Fruit fly (Drosophila melanogaster) whole organism, embryonic: ENCODE data around the gene CG9044.

Experiments
- Awh ChIP-seq: fragments of 200-800 bp; sonication (Bioruptor generic); IDR thresholded peaks from 2 replicates; pipeline ENCODE4, ENCODE4 v1.3.6; 2022; ENCODE audit warnings: missing biosample characterization, missing genetic modification characterization
- BEAF-32 ChIP-seq: fragments of 200-800 bp; sonication (Bioruptor generic); optimal IDR thresholded peaks from 3 replicates; lab custom pipeline; 2017; ENCODE audit warnings: missing biosample characterization, missing genetic modification characterization, mild to moderate bottlenecking, moderate library complexity, missing genetic modification reagents
- Blimp-1 ChIP-seq: fragments of 200-800 bp; sonication (Bioruptor generic); optimal IDR thresholded peaks from 3 replicates; lab custom pipeline; 2018; ENCODE audit warnings: missing biosample characterization, missing genetic modification characterization, mild to moderate bottlenecking, moderate library complexity, missing genetic modification reagents
- CG10565 ChIP-seq: fragments of 200-800 bp; sonication (Bioruptor generic); optimal IDR thresholded peaks from 3 replicates; lab custom pipeline; 2016; ENCODE audit warnings: missing biosample characterization, mild to moderate bottlenecking, missing genetic modification characterization
- CG12071 ChIP-seq: fragments of 200-800 bp; sonication (Bioruptor generic); optimal IDR thresholded peaks from 3 replicates; lab custom pipeline; 2018; ENCODE audit warnings: missing biosample characterization, mild to moderate bottlenecking, missing genetic modification characterization
- CG12769 ChIP-seq: fragments of 200-800 bp; sonication (Bioruptor generic); optimal IDR thresholded peaks from 2 replicates; lab custom pipeline; 2019; ENCODE audit warnings: missing biosample characterization, mild to moderate bottlenecking, missing genetic modification characterization, moderate library complexity
- CG13775 ChIP-seq: fragments of 200-800 bp; sonication (Bioruptor generic); optimal IDR thresholded peaks from 3 replicates; lab custom pipeline; 2017; ENCODE audit warnings: missing biosample characterization, mild to moderate bottlenecking, missing genetic modification characterization
- CG17359 ChIP-seq: fragments of 200-800 bp; sonication (Bioruptor generic); optimal IDR thresholded peaks from 3 replicates; lab custom pipeline; 2018; ENCODE audit warnings: missing biosample characterization, mild to moderate bottlenecking, missing genetic modification characterization, moderate library complexity
- CG17829 ChIP-seq: fragments of 200-800 bp; optimal IDR thresholded peaks from 2 replicates; lab custom pipeline; 2019; ENCODE audit warnings: missing biosample characterization, mild to moderate bottlenecking, missing genetic modification characterization, moderate library complexity
- CG17912 ChIP-seq: fragments of 200-800 bp; sonication (Bioruptor generic); optimal IDR thresholded peaks from 2 replicates; lab custom pipeline; 2018; ENCODE audit warnings: missing biosample characterization, mild to moderate bottlenecking, missing genetic modification characterization
- CG2116 ChIP-seq: fragments of 200-800 bp; sonication (Bioruptor generic); optimal IDR thresholded peaks from 3 replicates; lab custom pipeline; 2018; ENCODE audit warnings: missing biosample characterization, mild to moderate bottlenecking, missing genetic modification characterization
- CG2120 ChIP-seq: fragments of 200-800 bp; sonication (Bioruptor generic); optimal IDR thresholded peaks from 3 replicates; lab custom pipeline; 2016; ENCODE audit warnings: missing biosample characterization, missing genetic modification characterization
- CG30431 ChIP-seq: fragments of 200-800 bp; sonication (Bioruptor generic); optimal IDR thresholded peaks from 2 replicates; lab custom pipeline; 2017; ENCODE audit warnings: missing biosample characterization, missing genetic modification characterization
- CG34224 ChIP-seq: fragments of 200-800 bp; sonication (Bioruptor generic); IDR thresholded peaks from 3 replicates; pipeline ENCODE4 v1.3.6; 2022; ENCODE audit warnings: missing biosample characterization, missing genetic modification characterization; ENCODE audit not compliant: partially characterized antibody
- CG6791 ChIP-seq: fragments of 200-800 bp; sonication (Bioruptor generic); IDR thresholded peaks from 3 replicates; pipeline ENCODE4 v1.3.6; 2022; ENCODE audit warnings: missing biosample characterization, missing genetic modification characterization; ENCODE audit not compliant: partially characterized antibody
- CG9609 ChIP-seq: fragments of 200-800 bp; sonication (Bioruptor generic); optimal IDR thresholded peaks from 3 replicates; lab custom pipeline; 2016; ENCODE audit warnings: missing biosample characterization, missing genetic modification characterization
- Dfd ChIP-seq, 2 experiments: fragments of >200 bp; optimal IDR thresholded peaks; 2 replicates each; lab custom pipeline; 2017; ENCODE audit warnings: missing biosample characterization in 2 of 2, missing genetic modification characterization in 2 of 2
- Dip2 ChIP-seq: fragments of 200-800 bp; sonication (Bioruptor generic); IDR thresholded peaks from 2 replicates; pipeline ENCODE4 v1.3.6; 2022; ENCODE audit warnings: missing biosample characterization, missing genetic modification characterization
- Eip74EF ChIP-seq, 2 experiments: fragments of 200-800 bp in 1 of 2; fragments of >200 bp in 1 of 2; sonication (Bioruptor generic) in 1 of 2; optimal IDR thresholded peaks; 2 replicates each; lab custom pipeline; 2017 to 2019; ENCODE audit warnings: missing biosample characterization in 2 of 2, missing genetic modification characterization in 2 of 2, mild to moderate bottlenecking in 1 of 2, moderate library complexity in 1 of 2
- Hr39 ChIP-seq: fragments of >200 bp; optimal IDR thresholded peaks from 2 replicates; lab custom pipeline; 2017
- Lhr ChIP-seq: fragments of 200-800 bp; sonication (Bioruptor generic); optimal IDR thresholded peaks from 3 replicates; lab custom pipeline; 2017; ENCODE audit warnings: mild to moderate bottlenecking, missing biosample characterization, missing genetic modification reagents, missing genetic modification characterization
- Med ChIP-seq: fragments of 200-800 bp; sonication (Bioruptor generic); peaks from one replicate; lab custom pipeline; 2016; ENCODE audit warnings: missing biosample characterization, missing genetic modification characterization, mild to moderate bottlenecking, inconsistent platforms, moderate library complexity
- Neu2 ChIP-seq: fragments of 200-800 bp; sonication (Bioruptor generic); optimal IDR thresholded peaks from 3 replicates; lab custom pipeline; 2016; ENCODE audit warnings: missing biosample characterization, missing genetic modification characterization, borderline replicate concordance
- Sry-β ChIP-seq: fragments of 200-800 bp; sonication (Bioruptor generic); optimal IDR thresholded peaks from 2 replicates; lab custom pipeline; 2018; ENCODE audit warnings: missing biosample characterization, mild to moderate bottlenecking, missing genetic modification characterization, moderate library complexity
- Vsx1 ChIP-seq: fragments of 200-800 bp; sonication (Bioruptor generic); optimal IDR thresholded peaks from 2 replicates; lab custom pipeline; 2017; ENCODE audit warnings: missing biosample characterization, mild to moderate bottlenecking, missing genetic modification characterization, missing genetic modification reagents
- ato ChIP-seq: fragments of 200-800 bp; sonication (Bioruptor generic); IDR thresholded peaks from 2 replicates; pipeline ENCODE4 v1.3.6; 2022; ENCODE audit warnings: missing biosample characterization, missing genetic modification characterization; ENCODE audit not compliant: partially characterized antibody
- az2 ChIP-seq: fragments of 200-800 bp; sonication (Bioruptor generic); optimal IDR thresholded peaks from 3 replicates; lab custom pipeline; 2016; ENCODE audit warnings: missing biosample characterization, missing genetic modification characterization
- chif ChIP-seq, 2 experiments: fragments of 200-800 bp; sonication (Bioruptor generic); optimal IDR thresholded peaks; 3 replicates each; lab custom pipeline; 2016; ENCODE audit warnings: missing biosample characterization in 2 of 2, missing genetic modification characterization in 2 of 2
- exex ChIP-seq: fragments of 200-800 bp; sonication (Bioruptor generic); optimal IDR thresholded peaks from 4 replicates; lab custom pipeline; 2018; ENCODE audit warnings: missing biosample characterization, mild to moderate bottlenecking, missing genetic modification characterization, moderate library complexity
- gce ChIP-seq: fragments of 200-800 bp; sonication (Bioruptor generic); IDR thresholded peaks from 3 replicates; pipeline ENCODE4 v1.3.6; 2022; ENCODE audit warnings: missing biosample characterization, missing genetic modification characterization
- gem ChIP-seq: fragments of 200-800 bp; sonication (Bioruptor generic); optimal IDR thresholded peaks from 2 replicates; lab custom pipeline; 2019; ENCODE audit warnings: missing biosample characterization, mild to moderate bottlenecking, missing genetic modification characterization, moderate library complexity
- gsb-n ChIP-seq: fragments of 200-800 bp; sonication (Bioruptor generic); optimal IDR thresholded peaks from 3 replicates; lab custom pipeline; 2018; ENCODE audit warnings: missing biosample characterization, mild to moderate bottlenecking, missing genetic modification characterization
- lab ChIP-seq: fragments of 200-800 bp; sonication (Bioruptor generic); optimal IDR thresholded peaks from 3 replicates; lab custom pipeline; 2017; ENCODE audit warnings: missing biosample characterization, missing genetic modification characterization, mild to moderate bottlenecking, moderate library complexity, missing genetic modification reagents
- lov ChIP-seq, 2 experiments: fragments of 200-800 bp in 1 of 2; fragments of >200 bp in 1 of 2; sonication (Bioruptor generic) in 1 of 2; IDR thresholded peaks in 1 of 2; optimal IDR thresholded peaks in 1 of 2; 2 replicates in 1 of 2; 3 replicates in 1 of 2; pipeline versions ENCODE4 v1.3.6 to Lab custom; 2017 to 2022; ENCODE audit warnings: missing biosample characterization in 1 of 2, missing genetic modification characterization in 1 of 2
- pnt ChIP-seq: fragments of 200-800 bp; sonication (Bioruptor generic); optimal IDR thresholded peaks from 3 replicates; lab custom pipeline; 2016; ENCODE audit warnings: missing biosample characterization, missing genetic modification characterization
- schlank ChIP-seq: fragments of 200-800 bp; sonication (Bioruptor generic); optimal IDR thresholded peaks from 2 replicates; lab custom pipeline; 2018; ENCODE audit warnings: missing biosample characterization, mild to moderate bottlenecking, missing genetic modification characterization
- sd ChIP-seq: fragments of 200-800 bp; sonication (Bioruptor generic); optimal IDR thresholded peaks from 3 replicates; lab custom pipeline; 2018; ENCODE audit warnings: missing biosample characterization, mild to moderate bottlenecking, missing genetic modification characterization, moderate library complexity
- sens ChIP-seq: fragments of 200-800 bp; sonication (Bioruptor generic); peaks from one replicate; lab custom pipeline; 2016; ENCODE audit warnings: missing biosample characterization, missing genetic modification characterization
- seq ChIP-seq: fragments of 200-800 bp; sonication (Bioruptor generic); IDR thresholded peaks from 2 replicates; pipeline ENCODE4 v1.3.6; 2022; ENCODE audit warnings: missing biosample characterization, missing genetic modification characterization
- slbo ChIP-seq: fragments of 200-800 bp; sonication (Bioruptor generic); IDR thresholded peaks from 2 replicates; pipeline ENCODE4 v1.3.6; 2022; ENCODE audit warnings: missing biosample characterization, missing genetic modification characterization
- twi ChIP-seq: fragments of 200-800 bp; optimal IDR thresholded peaks from 2 replicates; lab custom pipeline; 2019; ENCODE audit warnings: missing biosample characterization, mild to moderate bottlenecking, missing genetic modification characterization, moderate library complexity
- z ChIP-seq: fragments of 200-800 bp; sonication (Bioruptor generic); IDR thresholded peaks from 3 replicates; pipeline ENCODE4 v1.3.6; 2022; ENCODE audit warnings: missing biosample characterization, missing genetic modification characterization

The CG9044 gene

DNA sequence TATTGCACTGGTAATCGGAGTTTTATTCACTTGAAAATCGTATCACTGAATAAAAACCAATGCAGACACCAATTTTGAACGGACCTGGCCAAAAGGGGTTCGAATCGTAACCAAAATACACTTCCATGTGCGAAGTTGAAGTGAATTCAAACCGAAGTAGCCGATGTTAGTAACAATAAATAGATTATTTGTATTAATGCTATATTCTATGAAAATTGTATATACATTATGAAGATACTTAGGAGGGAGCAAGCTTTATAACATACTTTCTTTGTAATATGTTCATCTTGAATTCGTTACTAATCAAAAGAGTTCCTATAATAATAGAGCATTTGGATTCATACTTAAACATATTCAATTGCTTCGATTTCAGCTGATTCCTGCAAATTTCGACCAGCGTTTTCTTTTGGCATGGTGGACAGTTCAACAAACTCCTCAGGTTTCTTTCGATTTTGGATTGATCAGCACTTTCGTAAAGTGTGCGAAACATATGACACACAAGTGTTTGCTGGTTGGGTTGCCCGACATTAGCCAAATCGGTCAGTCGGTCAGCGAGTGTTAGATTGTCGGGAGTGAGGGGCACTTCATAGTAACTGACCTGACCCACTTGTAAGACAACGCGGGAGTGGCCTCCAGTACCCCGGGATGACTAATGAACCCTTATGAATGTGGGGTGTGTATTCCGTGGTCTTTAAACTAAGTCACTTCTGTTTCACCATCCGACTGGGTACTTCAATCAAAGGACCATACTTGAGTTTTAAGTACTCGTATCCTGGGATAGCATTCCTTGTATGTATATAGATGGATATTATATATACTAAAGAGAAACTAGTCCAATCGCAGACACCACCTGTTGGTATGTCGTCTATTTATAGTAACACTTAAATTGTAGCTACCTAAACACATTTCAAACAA lies 18.7 kb downstream of the CG9044 start, which contains the start of the genes CG13992 and Ucp4C:
Gene CG13992 (minus strand): TSS at position 51 of the 915 bp plus-strand sequence.
Gene Ucp4C (plus strand): TSS at position 865 of the 915 bp plus-strand sequence.
- TF ChIP-seq twi (peak; percentile 73), CG6791 (GFP tag; lab: Robert Waterston, UW) (0 out of 3 replicates have a peak, but pooled peaks have one; percentile 16), CG9609 (GFP tag; lab: Kevin White, UChicago) (no peak)

DNA sequence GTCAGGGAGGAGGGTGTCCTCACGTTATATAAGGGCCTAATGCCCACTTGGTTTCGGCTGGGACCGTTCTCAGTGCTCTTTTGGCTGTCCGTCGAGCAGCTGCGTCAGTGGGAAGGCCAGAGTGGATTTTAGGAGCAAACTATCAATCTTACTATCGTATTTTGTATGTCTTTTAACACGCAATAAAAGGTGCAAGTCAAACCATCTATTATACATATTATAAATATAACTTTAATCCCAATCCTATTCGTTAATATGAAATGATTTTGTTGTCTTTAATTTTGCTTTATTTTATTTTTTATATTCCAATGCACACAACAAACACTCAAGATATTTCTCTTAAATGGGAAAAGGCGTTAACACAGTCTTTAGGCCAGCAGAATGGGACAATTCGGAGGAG lies 20.3 kb downstream of the CG9044 start, which contains the start of gene Ucp4B:
Gene Ucp4B (plus strand): TSS at position 301 of the 400 bp plus-strand sequence.
- TF ChIP-seq CG2120 (no peak), CG17912 (no peak), CG13775 (GFP tag; lab: Kevin White, UChicago) (no peak)

- TF ChIP-seq Vsx1 (GFP tag; lab: Kevin White, UChicago) (no peak), gsb-n (peak; percentile 6), pnt (GFP tag; lab: Kevin White, UChicago) (no peak), CG30431 (GFP tag; lab: Kevin White, UChicago) (no peak), Dip2 (GFP tag; lab: Robert Waterston, UW) (no peak), CG12769 (peak; percentile 49), Neu2 (GFP tag; lab: Kevin White, UChicago) (no peak), Awh (GFP tag; lab: Robert Waterston, UW) (peak; percentile 75), CG2116 (no peak), twi (peak; percentile 76), chif (GFP tag; optimal IDR thresholded peaks at IDR 0.05; lab: Kevin White, UChicago) (no peak), exex (tag; lab: Kevin White, UChicago) (peak; percentile 40), ato (GFP tag; lab: Robert Waterston, UW) (no peak), CG10565 (GFP tag; lab: Kevin White, UChicago) (no peak), lov (optimal IDR thresholded peaks at IDR 0.05; lab: Kevin White, UChicago) (no peak), lov (GFP tag; IDR thresholded peaks at IDR 0.05; lab: Robert Waterston, UW) (0 out of 3 replicates have a peak, but pooled peaks have one; percentile 14), slbo (GFP tag; lab: Robert Waterston, UW) (no peak), gce (GFP tag; lab: Robert Waterston, UW) (no peak), schlank (tag; lab: Kevin White, UChicago) (no peak), CG17829 (tag; lab: Kevin White, UChicago) (no peak), Dfd (GFP tag; optimal IDR thresholded peaks at IDR 0.05; lab: Kevin White, UChicago) (no peak), Eip74EF (GFP tag; optimal IDR thresholded peaks at IDR 0.05; lab: Kevin White, UChicago) (no peak), CG17359 (tag; lab: Kevin White, UChicago) (no peak), CG34224 (GFP tag; lab: Robert Waterston, UW) (no peak), Blimp-1 (peak; percentile 54), BEAF-32 (GFP tag; lab: Kevin White, UChicago) (no peak), Med (GFP tag; lab: Kevin White, UChicago) (peak; percentile 61), sd (tag; lab: Kevin White, UChicago) (peak; percentile 55), Sry-β (no peak), Lhr (GFP tag; lab: Kevin White, UChicago) (no peak), z (GFP tag; lab: Robert Waterston, UW) (peak; percentile 87), gem (tag; lab: Kevin White, UChicago) (no peak), az2 (GFP tag; lab: Kevin White, UChicago) (no peak), Hr39 (lab: Kevin White, UChicago) (no peak), CG12071 (GFP tag; lab: Kevin White, UChicago) (no peak), seq (GFP tag; lab: Robert Waterston, UW) (no peak), sens (GFP tag; lab: Kevin White, UChicago) (peak; percentile 46), lab (GFP tag; lab: Kevin White, UChicago) (peak; percentile 20)
These were observed 22.0 kb downstream of the CG9044 start for dm6 chr2L:5971093-5971808.
